Fruit fly (Drosophila melanogaster): ENCODE data around the gene CG2260.
A peak's percentile ranks its signal among the peaks of the same experiment; 100 is the strongest.

CG2260 gene

dm6 chrX:8092075-8092682 lies 28.8 kb downstream of the CG2260 start (continued):
- TF ChIP-seq E2f2 (GFP tag; IDR thresholded peaks at IDR 0.05) (peak; percentile 79), bsh (GFP tag; optimal IDR thresholded peaks at IDR 0.05) (peak; percentile 89 to 96), pho (GFP tag; optimal IDR thresholded peaks at IDR 0.05) (peak; percentile 80), CG7271 (tag; optimal IDR thresholded peaks at IDR 0.05) (peak; percentile 39), Usf (GFP tag; optimal IDR thresholded peaks at IDR 0.05) (peak; percentile 79), CG10462 (GFP tag; optimal IDR thresholded peaks at IDR 0.05) (peak; percentile 90), HmgZ (tag; optimal IDR thresholded peaks at IDR 0.05) (peak; percentile 94), dm (GFP tag; optimal IDR thresholded peaks at IDR 0.05) (peak; percentile 60), CG6254 (GFP tag; optimal IDR thresholded peaks at IDR 0.05) (peak; percentile 88), ems (GFP tag; optimal IDR thresholded peaks at IDR 0.05) (peak; percentile 77), CG17359 (tag; optimal IDR thresholded peaks at IDR 0.05) (peak; percentile 96), Sox102F (GFP tag; optimal IDR thresholded peaks at IDR 0.05) (peak; percentile 95), H15 (GFP tag; IDR thresholded peaks at IDR 0.05) (peak; percentile 90), Camta (GFP tag; optimal IDR thresholded peaks at IDR 0.05) (peak; percentile 88), CG3995 (GFP tag; optimal IDR thresholded peaks at IDR 0.05) (peak; percentile 37), CG34422 (GFP tag; IDR thresholded peaks at IDR 0.05) (peak; percentile 92), Dek (tag; optimal IDR thresholded peaks at IDR 0.05) (peak; percentile 94), CG15601 (tag; optimal IDR thresholded peaks at IDR 0.05) (peak; percentile 95), nmo (GFP tag; optimal IDR thresholded peaks at IDR 0.05) (peak; percentile 97), Rx (GFP tag; IDR thresholded peaks at IDR 0.05) (peak; percentile 84), dysf (GFP tag; IDR thresholded peaks at IDR 0.05) (peak; percentile 96), dmrt99B (tag; optimal IDR thresholded peaks at IDR 0.05) (peak; percentile 98), nom (GFP tag; optimal IDR thresholded peaks at IDR 0.05) (peak; percentile 91), Sry-δ (GFP tag; optimal IDR thresholded peaks at IDR 0.05) (peak; percentile 21), CG3838 (GFP tag; optimal IDR thresholded peaks at IDR 0.05) (peak; percentile 73), CG30403 (GFP tag; optimal IDR thresholded peaks at IDR 0.05) (peak; percentile 95), CG4820 (GFP tag; optimal IDR thresholded peaks at IDR 0.05) (peak; percentile 91), CG10321 (GFP tag; IDR thresholded peaks at IDR 0.05) (peak; percentile 63; the same call in 1 of the 2 replicates), pum (GFP tag; optimal IDR thresholded peaks at IDR 0.05) (peak; percentile 71), Antp (GFP tag; optimal IDR thresholded peaks at IDR 0.05) (peak; percentile 70), chinmo (GFP tag; IDR thresholded peaks at IDR 0.05; ENCODE audit: partially characterized antibody) (peak; percentile 80; the same call in 3 of the 4 replicates), nau (GFP tag; optimal IDR thresholded peaks at IDR 0.05) (peak; percentile 91), org-1 (GFP tag; optimal IDR thresholded peaks at IDR 0.05) (peak; percentile 94), CG31224 (GFP tag; IDR thresholded peaks at IDR 0.05) (peak; percentile 83), CTCF (GFP tag; optimal IDR thresholded peaks at IDR 0.05) (peak; percentile 61), Mrtf (GFP tag; IDR thresholded peaks at IDR 0.05) (peak; percentile 86), CG9609 (GFP tag; optimal IDR thresholded peaks at IDR 0.05) (peak; percentile 78), CG5180 (GFP tag; optimal IDR thresholded peaks at IDR 0.05) (peak; percentile 90), salm (tag; optimal IDR thresholded peaks at IDR 0.05) (peak; percentile 90), CG2875 (GFP tag; optimal IDR thresholded peaks at IDR 0.05) (peak; percentile 89), CG16813 (GFP tag; IDR thresholded peaks at IDR 0.05; ENCODE audit: partially characterized antibody) (no peak), Vsx1 (GFP tag; optimal IDR thresholded peaks at IDR 0.05) (peak; percentile 90), CG4360 (GFP tag; IDR thresholded peaks at IDR 0.05) (peak; percentile 42; the same call in 1 of the 2 replicates), CG3847 (GFP tag; IDR thresholded peaks at IDR 0.05) (peak; percentile 91), CG4707 (GFP tag; optimal IDR thresholded peaks at IDR 0.05) (peak; percentile 69), CG15073 (GFP tag; optimal IDR thresholded peaks at IDR 0.05) (peak; percentile 46), maf-S (GFP tag; optimal IDR thresholded peaks at IDR 0.05) (peak; percentile 77), gsb-n (tag; optimal IDR thresholded peaks at IDR 0.05) (peak; percentile 92), Atf6 (GFP tag; IDR thresholded peaks at IDR 0.05) (peak; percentile 95), CG9876 (GFP tag; optimal IDR thresholded peaks at IDR 0.05) (peak; percentile 25)

Measured in whole organism, embryonic.